Fruit fly (Drosophila melanogaster) whole organism, wandering third instar larva: ENCODE measurements around the gene CG32547.

Experiments
- CG32264 ChIP-seq: fragments of 200-800 bp; sonication (Bioruptor generic); optimal IDR thresholded peaks from 2 replicates; lab custom pipeline; 2016; ENCODE audit warnings: missing biosample characterization, missing genetic modification characterization
- GATAd ChIP-seq: sonication (Bioruptor generic); optimal IDR thresholded peaks from 2 replicates; lab custom pipeline; 2016; ENCODE audit warnings: missing biosample characterization, missing genetic modification characterization
- Hr78 ChIP-seq: fragments of >200 bp; optimal IDR thresholded peaks from 2 replicates; lab custom pipeline; 2017; ENCODE audit warnings: missing biosample characterization, missing genetic modification characterization
- Hr83 ChIP-seq: fragments of 200-300 bp; sonication (Bioruptor generic); optimal IDR thresholded peaks from 2 replicates; lab custom pipeline; 2016; ENCODE audit warnings: missing biosample characterization, mild to moderate bottlenecking, missing genetic modification characterization, moderate library complexity; ENCODE audit not compliant: poor library complexity, severe bottlenecking
- Jra ChIP-seq: sonication (Bioruptor generic); optimal IDR thresholded peaks from 2 replicates; lab custom pipeline; 2016; ENCODE audit warnings: missing biosample characterization, missing genetic modification characterization
- Sp1 ChIP-seq: fragments of 200-800 bp; sonication (Bioruptor generic); optimal IDR thresholded peaks from 3 replicates; lab custom pipeline; 2019; ENCODE audit warnings: missing biosample characterization, mild to moderate bottlenecking, missing genetic modification characterization, moderate library complexity
- br ChIP-seq: fragments of 200-800 bp; sonication (Bioruptor generic); optimal IDR thresholded peaks from 2 replicates; lab custom pipeline; 2016; ENCODE audit warnings: missing biosample characterization, missing genetic modification characterization
- fru ChIP-seq: fragments of 200-800 bp; sonication (Bioruptor generic); optimal IDR thresholded peaks from 3 replicates; lab custom pipeline; 2016; ENCODE audit warnings: missing biosample characterization, mild to moderate bottlenecking, missing genetic modification characterization
- h ChIP-seq: fragments of 200-800 bp; sonication (Bioruptor generic); optimal IDR thresholded peaks from 3 replicates; lab custom pipeline; 2016; ENCODE audit warnings: missing biosample characterization, mild to moderate bottlenecking, missing genetic modification characterization
- lola ChIP-seq: fragments of >200 bp; optimal IDR thresholded peaks from 2 replicates; lab custom pipeline; 2017; ENCODE audit warnings: missing biosample characterization, missing genetic modification characterization
- pan ChIP-seq: fragments of >200 bp; optimal IDR thresholded peaks from 2 replicates; lab custom pipeline; 2017

dm6 chrX:18523146-18523812 lies 44.0 kb upstream of the CG32547 start:
- no peak for TF ChIP-seq CG32264 (GFP tag; lab: Kevin White, UChicago)
- no peak for TF ChIP-seq Hr78 (GFP tag; lab: Kevin White, UChicago)
- no peak for TF ChIP-seq fru (GFP tag; lab: Kevin White, UChicago)
- no peak for TF ChIP-seq Sp1
- no peak for TF ChIP-seq h (GFP tag; lab: Kevin White, UChicago)
- no peak for TF ChIP-seq Jra
- no peak for TF ChIP-seq lola
- TF ChIP-seq GATAd (GFP tag; lab: Kevin White, UChicago): no peak
- no peak for TF ChIP-seq Hr83 (GFP tag; lab: Kevin White, UChicago)
- TF ChIP-seq pan (lab: Kevin White, UChicago): no peak
- TF ChIP-seq br: no peak
